Worm (Caenorhabditis elegans): ENCODE measurements around the gene nep-25.

Gene nep-25

DNA sequence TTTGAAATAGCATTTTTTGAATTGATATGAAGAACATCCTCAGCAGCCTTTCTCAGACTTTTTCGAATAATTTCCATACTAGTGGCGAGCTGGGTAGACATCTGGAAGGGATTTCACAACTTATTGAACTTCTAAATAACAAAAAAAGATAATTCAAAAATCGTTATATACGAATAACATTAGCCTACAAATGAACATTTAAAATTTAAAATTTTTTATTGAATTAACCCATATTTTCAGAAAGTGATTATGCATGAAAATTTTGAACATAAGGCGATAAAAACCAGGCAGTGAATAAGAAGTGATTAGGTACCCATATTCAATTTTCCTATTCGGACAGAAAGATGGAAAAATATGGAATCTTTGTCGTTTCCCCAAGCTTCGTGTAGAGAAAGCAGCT lies 13.6 kb upstream of the nep-25 start, which contains the start of gene ZK1248.11:
Gene ZK1248.11, minus strand, starts transcription at position 101 of the 400 bp plus-strand sequence.
- TF ChIP-seq unc-62 (GFP tag; optimal IDR thresholded peaks at IDR 0.05), result no peak
- TF ChIP-seq mls-2 (tag; optimal IDR thresholded peaks at IDR 0.05), result no peak
- no peak for TF ChIP-seq lin-32 (GFP tag; optimal IDR thresholded peaks at IDR 0.05)
- no peak for TF ChIP-seq sptf-1 (tag; optimal IDR thresholded peaks at IDR 0.05)
- no peak for TF ChIP-seq mep-1 (tag; optimal IDR thresholded peaks at IDR 0.05)
- no peak for TF ChIP-seq ces-1 (GFP tag; optimal IDR thresholded peaks at IDR 0.05)
- TF ChIP-seq nhr-2 (tag; optimal IDR thresholded peaks at IDR 0.05), result no peak
- no peak for TF ChIP-seq nhr-12 (tag; optimal IDR thresholded peaks at IDR 0.05)
- no peak for TF ChIP-seq sem-2 (GFP tag; optimal IDR thresholded peaks at IDR 0.05)
- TF ChIP-seq ham-2 (GFP tag; optimal IDR thresholded peaks at IDR 0.05), result no peak
- no peak for TF ChIP-seq elt-1 (tag; optimal IDR thresholded peaks at IDR 0.05; ENCODE audit: borderline replicate concordance, insufficient read depth)
- TF ChIP-seq ceh-39 (tag; optimal IDR thresholded peaks at IDR 0.05), result no peak
- TF ChIP-seq bed-3 (GFP tag; optimal IDR thresholded peaks at IDR 0.05), result no peak
- TF ChIP-seq flh-1 (GFP tag; optimal IDR thresholded peaks at IDR 0.05), result no peak
- no peak for TF ChIP-seq lsy-2 (tag; optimal IDR thresholded peaks at IDR 0.05)
- no peak for TF ChIP-seq ceh-83 (GFP tag; optimal IDR thresholded peaks at IDR 0.05)
- no peak for TF ChIP-seq ztf-11 (tag; optimal IDR thresholded peaks at IDR 0.05)
- TF ChIP-seq nhr-76 (tag; optimal IDR thresholded peaks at IDR 0.05), result no peak
- no peak for TF ChIP-seq unc-120 (tag; optimal IDR thresholded peaks at IDR 0.05; ENCODE audit: poor library complexity, severe bottlenecking)
- no peak for TF ChIP-seq drap-1 (GFP tag; optimal IDR thresholded peaks at IDR 0.05)

DNA sequence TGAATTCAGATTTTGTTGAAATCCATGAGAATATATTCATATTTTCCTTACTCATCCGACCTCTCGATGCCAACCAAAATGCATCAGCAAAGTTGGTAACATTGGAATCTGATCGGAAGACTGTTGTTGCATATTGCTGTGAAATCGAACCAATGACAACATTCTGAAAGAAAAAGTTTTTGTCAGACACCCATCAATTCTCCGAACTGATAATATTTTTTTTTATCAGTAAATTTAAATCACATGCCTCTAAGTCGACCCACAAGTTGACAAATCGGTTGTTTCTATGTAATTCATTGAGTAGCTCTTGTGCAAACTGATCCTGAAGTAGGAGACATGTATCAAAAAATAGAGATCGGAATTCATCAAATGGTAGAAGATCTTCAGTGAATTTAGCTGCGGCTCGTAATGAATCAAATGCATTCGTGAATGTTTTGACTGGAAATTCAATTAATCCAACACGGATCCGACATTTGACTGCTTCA lies 12.1 kb upstream of the nep-25 start, which contains the start of gene col-74:
Gene col-74, plus strand, starts transcription at position 435 of the 485 bp plus-strand sequence.
- TF ChIP-seq nhr-12 (tag; optimal IDR thresholded peaks at IDR 0.05) (no peak), blmp-1 (tag; optimal IDR thresholded peaks at IDR 0.05) (no peak), mab-5 (tag; optimal IDR thresholded peaks at IDR 0.05) (no peak), flh-1 (GFP tag; optimal IDR thresholded peaks at IDR 0.05) (no peak), hlh-1 (tag; optimal IDR thresholded peaks at IDR 0.05) (no peak), elt-3 (tag; optimal IDR thresholded peaks at IDR 0.05) (no peak)

DNA sequence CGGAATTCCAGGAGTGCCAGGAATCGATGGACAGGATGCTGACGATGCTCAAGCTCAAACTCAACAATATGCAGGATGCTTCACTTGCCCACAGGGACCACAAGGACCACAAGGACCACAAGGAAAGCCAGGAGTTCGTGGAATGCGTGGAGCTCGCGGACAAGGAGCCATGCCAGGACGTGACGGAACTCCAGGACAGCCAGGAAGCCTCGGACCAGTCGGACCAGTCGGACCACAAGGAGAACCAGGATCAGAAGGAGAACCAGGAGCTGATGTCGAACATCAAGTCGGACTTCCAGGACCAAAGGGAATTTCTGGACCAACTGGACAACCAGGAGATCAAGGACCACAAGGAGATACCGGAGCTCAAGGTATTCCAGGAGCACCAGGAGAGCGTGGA lies 10.7 kb upstream of the nep-25 start:
- TF ChIP-seq ceh-39 (tag; optimal IDR thresholded peaks at IDR 0.05) (no peak), zip-8 (tag; optimal IDR thresholded peaks at IDR 0.05) (no peak)

DNA sequence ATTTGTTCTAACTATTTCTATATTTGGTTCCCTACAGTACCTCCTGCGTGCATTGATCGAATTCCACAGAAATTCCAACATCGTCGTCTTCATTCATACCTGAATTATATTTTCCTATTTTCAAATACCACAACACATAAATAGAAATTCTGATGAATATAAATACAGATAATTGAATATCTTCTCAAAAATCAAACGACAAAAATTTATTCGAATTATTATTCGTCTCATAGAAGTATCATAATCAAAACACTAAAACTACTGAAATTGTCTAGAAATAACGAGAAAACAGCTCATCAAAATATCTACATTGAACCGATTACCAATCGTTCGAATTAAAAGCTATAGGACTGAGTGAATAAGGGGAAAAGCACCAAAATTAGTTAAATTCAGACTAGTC lies 8.9 kb upstream of the nep-25 start, which contains the start of gene gtap-1:
Gene gtap-1, minus strand, starts transcription at position 101 of the 400 bp plus-strand sequence.
- no peak for TF ChIP-seq ztf-11 (tag; optimal IDR thresholded peaks at IDR 0.05)
- no peak for TF ChIP-seq unc-39 (tag; optimal IDR thresholded peaks at IDR 0.05)
- no peak for TF ChIP-seq flh-1 (GFP tag; optimal IDR thresholded peaks at IDR 0.05)
- TF ChIP-seq ces-1 (GFP tag; optimal IDR thresholded peaks at IDR 0.05), result no peak
- no peak for TF ChIP-seq nhr-28 (tag; optimal IDR thresholded peaks at IDR 0.05)
- TF ChIP-seq ceh-39 (tag; optimal IDR thresholded peaks at IDR 0.05), result no peak
- no peak for TF ChIP-seq nhr-2 (tag; optimal IDR thresholded peaks at IDR 0.05)
- no peak for TF ChIP-seq bed-3 (GFP tag; optimal IDR thresholded peaks at IDR 0.05)
- TF ChIP-seq nhr-12 (tag; optimal IDR thresholded peaks at IDR 0.05), result no peak
- no peak for TF ChIP-seq snpc-4 (tag; optimal IDR thresholded peaks at IDR 0.05)
- TF ChIP-seq lin-13 (tag; optimal IDR thresholded peaks at IDR 0.05), result no peak
- no peak for TF ChIP-seq cnd-1 (tag; optimal IDR thresholded peaks at IDR 0.05)
- TF ChIP-seq drap-1 (GFP tag; optimal IDR thresholded peaks at IDR 0.05), result no peak
- no peak for TF ChIP-seq ceh-83 (GFP tag; optimal IDR thresholded peaks at IDR 0.05)
- no peak for TF ChIP-seq lin-32 (GFP tag; optimal IDR thresholded peaks at IDR 0.05)
- no peak for TF ChIP-seq elt-3 (tag; optimal IDR thresholded peaks at IDR 0.05)
- no peak for TF ChIP-seq nhr-76 (tag; optimal IDR thresholded peaks at IDR 0.05)
- TF ChIP-seq sptf-1 (tag; optimal IDR thresholded peaks at IDR 0.05), result no peak
- no peak for TF ChIP-seq sem-2 (GFP tag; optimal IDR thresholded peaks at IDR 0.05)

DNA sequence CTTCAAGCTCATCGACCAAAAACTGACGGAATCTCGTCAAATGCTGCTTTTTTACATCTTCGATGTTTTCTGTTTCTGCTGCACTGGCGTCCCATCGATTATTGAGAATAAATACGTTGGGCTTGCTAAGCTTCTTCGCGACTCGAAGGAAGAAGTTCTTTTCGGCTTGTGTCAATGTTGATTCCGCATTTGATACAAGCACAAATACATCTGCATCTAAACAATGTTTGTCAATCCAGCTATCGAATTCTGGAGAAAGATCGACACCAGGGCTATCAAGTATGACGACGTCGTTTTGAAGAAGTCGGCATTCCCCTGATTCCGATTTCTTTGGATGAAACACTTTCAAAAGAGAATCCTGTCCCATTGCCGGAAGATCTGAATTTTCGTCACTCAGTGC lies 6.9 kb upstream of the nep-25 start:
- TF ChIP-seq ceh-43 (GFP tag; optimal IDR thresholded peaks at IDR 0.05) (no peak), cnd-1 (tag; optimal IDR thresholded peaks at IDR 0.05) (no peak), lin-13 (tag; optimal IDR thresholded peaks at IDR 0.05) (no peak), unc-62 (GFP tag; optimal IDR thresholded peaks at IDR 0.05) (no peak), drap-1 (GFP tag; optimal IDR thresholded peaks at IDR 0.05) (no peak)
